Worm (Caenorhabditis elegans) whole organism, L4/young adult: Measurements from ENCODE around the gene hda-2.

ENCODE experiments used
- W03F9.2 ChIP-seq: fragments of 150-350 bp; optimal IDR thresholded peaks from 2 replicates; lab custom pipeline; 2014; ENCODE audit warnings: missing biosample characterization, missing genetic modification characterization
- dao-5 ChIP-seq: sonication (generic microtip); optimal IDR thresholded peaks from 2 replicates; lab custom pipeline; 2016; ENCODE audit warnings: missing genotype, missing genetic modification characterization, moderate library complexity, missing compliant biosample characterization
- him-1 ChIP-seq: sonication (generic microtip); optimal IDR thresholded peaks from 2 replicates; lab custom pipeline; 2016; ENCODE audit warnings: missing genotype, missing genetic modification reagents, missing genetic modification characterization, missing compliant biosample characterization

DNA sequence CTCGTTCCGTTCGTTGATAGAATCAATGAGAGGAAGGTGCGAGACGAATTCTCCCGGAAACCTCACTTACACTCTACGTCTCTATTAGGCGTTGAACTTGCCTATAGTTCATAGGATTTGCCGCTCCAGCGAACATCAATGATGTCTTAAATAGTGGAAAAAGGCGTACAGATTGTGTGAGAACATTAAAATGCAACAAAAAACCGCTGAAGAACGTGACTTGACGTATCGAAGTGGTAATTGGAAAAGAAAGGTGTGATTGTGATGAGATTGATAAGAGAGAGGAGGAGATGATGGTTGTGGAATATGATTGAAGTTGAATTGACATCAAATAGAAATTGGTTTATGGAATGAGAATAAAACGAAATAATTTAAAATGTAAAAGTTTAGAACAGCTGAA is 11.6 kb upstream of the hda-2 start:
- TF ChIP-seq W03F9.2 (tag; lab: Kevin White, UChicago) (no peak), him-1 (tag; lab: Kevin White, UChicago) (no peak), dao-5 (tag; lab: Kevin White, UChicago) (no peak)
